Worm (Caenorhabditis elegans) whole organism, early embryonic: Measurements from ENCODE around the gene Y39B6A.27.

Source experiments
- B0310.2 ChIP-seq: sonication (generic microtip); optimal IDR thresholded peaks from 2 replicates; lab custom pipeline; 2016; ENCODE audit warnings: mild to moderate bottlenecking, missing genetic modification characterization, missing compliant biosample characterization
- F13C5.2 ChIP-seq: sonication (generic microtip); optimal IDR thresholded peaks from 2 replicates; lab custom pipeline; 2017; ENCODE audit warnings: mild to moderate bottlenecking, missing genetic modification characterization, inconsistent platforms, missing compliant biosample characterization
- aly-1 ChIP-seq: sonication (generic microtip); optimal IDR thresholded peaks from 2 replicates; lab custom pipeline; 2016; ENCODE audit warnings: missing genetic modification characterization, missing compliant biosample characterization
- ama-1 ChIP-seq: fragments of 150-350 bp; optimal IDR thresholded peaks from 2 replicates; lab custom pipeline; 2014
- ceh-13 ChIP-seq: fragments of 200-800 bp; sonication (Bioruptor generic); optimal IDR thresholded peaks from 2 replicates; lab custom pipeline; 2018; ENCODE audit warnings: mild to moderate bottlenecking, missing genetic modification characterization, missing compliant biosample characterization
- ceh-36 ChIP-seq: sonication (generic microtip); optimal IDR thresholded peaks from 2 replicates; lab custom pipeline; 2016; ENCODE audit warnings: missing genetic modification characterization, inconsistent platforms, missing compliant biosample characterization
- ets-7 ChIP-seq: sonication (generic microtip); optimal IDR thresholded peaks from 2 replicates; lab custom pipeline; 2016; ENCODE audit warnings: missing genotype, missing genetic modification characterization, missing compliant biosample characterization
- hmbx-1 ChIP-seq: sonication (generic microtip); optimal IDR thresholded peaks from 2 replicates; lab custom pipeline; 2016; ENCODE audit warnings: mild to moderate bottlenecking, missing genetic modification characterization, missing compliant biosample characterization
- hmg-4 ChIP-seq: fragments of 200-800 bp; sonication (Bioruptor generic); optimal IDR thresholded peaks from 2 replicates; lab custom pipeline; 2018; ENCODE audit warnings: mild to moderate bottlenecking, missing genetic modification characterization, missing compliant biosample characterization
- pes-1 ChIP-seq: fragments of 200-800 bp; sonication (Bioruptor generic); IDR thresholded peaks from 2 replicates; pipeline ENCODE4 v1.3.6; 2022; ENCODE audit warnings: missing genetic modification reagents, missing genetic modification characterization, missing compliant biosample characterization
- scrt-1 ChIP-seq: fragments of 200-800 bp; sonication (Bioruptor generic); IDR thresholded peaks from 2 replicates; pipeline ENCODE4 v1.3.6; 2022; ENCODE audit warnings: missing genetic modification characterization, missing compliant biosample characterization
- sea-1 ChIP-seq: fragments of 200-800 bp; sonication (Bioruptor generic); conservative IDR thresholded peaks from 2 replicates; pipeline ENCODE4 v1.3.6; 2022; ENCODE audit warnings: missing genetic modification characterization, missing compliant biosample characterization
- tbx-11 ChIP-seq: fragments of 200-800 bp; sonication (Bioruptor generic); IDR thresholded peaks from 2 replicates; pipeline ENCODE4 v1.3.6; 2022; ENCODE audit warnings: missing genetic modification characterization, missing compliant biosample characterization
- tbx-37 ChIP-seq: fragments of 200-800 bp; sonication (Bioruptor generic); conservative IDR thresholded peaks from 2 replicates; pipeline ENCODE4 v1.3.6; 2022; ENCODE audit warnings: missing genetic modification reagents, missing genetic modification characterization, missing compliant biosample characterization

DNA sequence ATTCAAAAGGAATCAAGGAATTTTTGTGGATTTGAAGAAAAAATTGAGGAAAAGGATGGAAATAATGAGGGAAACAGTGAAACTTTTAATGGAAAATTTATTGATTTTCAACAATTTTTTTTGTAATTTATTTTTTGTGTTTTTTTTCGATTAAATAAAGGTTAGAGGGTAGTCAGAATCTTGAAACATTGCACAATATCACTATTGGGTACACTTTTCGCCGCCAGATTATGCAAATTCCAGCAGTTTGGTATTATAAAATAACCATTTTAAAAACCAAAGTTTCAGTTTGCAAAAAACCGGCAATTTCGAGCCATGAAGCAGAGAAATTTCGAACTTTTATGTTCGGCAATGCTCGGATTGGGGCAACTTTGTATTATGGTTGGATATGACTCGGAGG, at the start of gene Y39B6A.27:
- no peak for TF ChIP-seq tbx-11 (GFP tag; lab: Robert Waterston, UW)
- TF ChIP-seq ama-1 (lab: Kevin White, UChicago) = no peak
- TF ChIP-seq ets-7 (tag; lab: Kevin White, UChicago) = no peak
- no peak for TF ChIP-seq pes-1 (GFP tag; lab: Robert Waterston, UW)
- TF ChIP-seq ceh-13 (GFP tag; lab: Kevin White, UChicago) = no peak
- TF ChIP-seq B0310.2 (tag; lab: Kevin White, UChicago) = no peak
- no peak for TF ChIP-seq scrt-1 (GFP tag; lab: Robert Waterston, UW)
- no peak for TF ChIP-seq F13C5.2 (tag; lab: Kevin White, UChicago)
- TF ChIP-seq hmg-4 (GFP tag; lab: Kevin White, UChicago) = no peak
- TF ChIP-seq hmbx-1 (tag; lab: Kevin White, UChicago) = no peak
- TF ChIP-seq ceh-36 = no peak
- no peak for TF ChIP-seq sea-1 (GFP tag; lab: Robert Waterston, UW)
- TF ChIP-seq tbx-37 (GFP tag; lab: Robert Waterston, UW) = no peak
- TF ChIP-seq aly-1 (tag; lab: Kevin White, UChicago) = no peak
